Worm (Caenorhabditis elegans) whole organism, L2 larva: ENCODE data around the gene F53A9.1.

Experiments
- F13H6.1 ChIP-seq: sonication (generic microtip); optimal IDR thresholded peaks from 2 replicates; lab custom pipeline; 2016; ENCODE audit warnings: missing genetic modification characterization, missing compliant biosample characterization
- R02D3.7 ChIP-seq: fragments of 150-350 bp; optimal IDR thresholded peaks from 2 replicates; lab custom pipeline; 2014; ENCODE audit warnings: missing biosample characterization, missing genetic modification characterization
- Y55F3AM.14 ChIP-seq: fragments of 200-800 bp; sonication (Bioruptor generic); optimal IDR thresholded peaks from 2 replicates; lab custom pipeline; 2018; ENCODE audit warnings: mild to moderate bottlenecking, missing genetic modification characterization, missing compliant biosample characterization
- ZK546.5 ChIP-seq: sonication (generic microtip); optimal IDR thresholded peaks from 2 replicates; lab custom pipeline; 2017; ENCODE audit warnings: missing biosample characterization, missing genetic modification characterization
- aly-2 ChIP-seq: fragments of 150-350 bp; optimal IDR thresholded peaks from 2 replicates; lab custom pipeline; 2014; ENCODE audit warnings: missing biosample characterization, missing genetic modification characterization
- ama-1 ChIP-seq: fragments of 150-350 bp; optimal IDR thresholded peaks from 2 replicates; lab custom pipeline; 2018; ENCODE audit warnings: inconsistent platforms
- ceh-16 ChIP-seq: fragments of 150-350 bp; optimal IDR thresholded peaks from 2 replicates; lab custom pipeline; 2014; ENCODE audit warnings: missing biosample characterization, missing genetic modification characterization
- ceh-82 ChIP-seq: fragments of 150-350 bp; optimal IDR thresholded peaks from 2 replicates; lab custom pipeline; 2014; ENCODE audit warnings: missing biosample characterization, missing genetic modification characterization
- crh-2 ChIP-seq: sonication (generic microtip); optimal IDR thresholded peaks from 2 replicates; lab custom pipeline; 2017; ENCODE audit warnings: missing biosample characterization, missing genetic modification characterization
- dmd-4 ChIP-seq: sonication (generic microtip); optimal IDR thresholded peaks from 2 replicates; lab custom pipeline; 2017; ENCODE audit warnings: missing biosample characterization, missing genetic modification characterization
- egl-27 ChIP-seq: sonication (generic microtip); optimal IDR thresholded peaks from 3 replicates; lab custom pipeline; 2017; ENCODE audit warnings: missing biosample characterization, missing genetic modification reagents, missing genetic modification characterization
- elt-1 ChIP-seq: fragments of 150-350 bp; optimal IDR thresholded peaks from 2 replicates; lab custom pipeline; 2014; ENCODE audit warnings: missing biosample characterization, missing genetic modification characterization
- lin-11 ChIP-seq: fragments of 150-350 bp; sonication (generic microtip); optimal IDR thresholded peaks from 2 replicates; lab custom pipeline; 2014; ENCODE audit warnings: missing biosample characterization, missing genetic modification characterization, inconsistent platforms, mixed read lengths
- lin-13 ChIP-seq: fragments of 150-350 bp; optimal IDR thresholded peaks from 2 replicates; lab custom pipeline; 2014; ENCODE audit warnings: missing biosample characterization, missing genetic modification reagents, missing genetic modification characterization
- lin-39 ChIP-seq: fragments of 150-350 bp; optimal IDR thresholded peaks from 2 replicates; lab custom pipeline; 2014; ENCODE audit warnings: missing biosample characterization, missing genetic modification reagents, missing genetic modification characterization
- lsy-2 ChIP-seq, 2 experiments: fragments of 150-350 bp in 1 of 2; sonication (generic microtip) in 1 of 2; optimal IDR thresholded peaks; 2 replicates each; lab custom pipeline; 2014 to 2017; ENCODE audit warnings: missing biosample characterization in 2 of 2, missing genetic modification characterization in 2 of 2
- mab-5 ChIP-seq: fragments of 150-350 bp; optimal IDR thresholded peaks from 2 replicates; lab custom pipeline; 2014; ENCODE audit warnings: missing biosample characterization, missing genetic modification characterization
- mbf-1 ChIP-seq: sonication (generic microtip); optimal IDR thresholded peaks from 2 replicates; lab custom pipeline; 2017; ENCODE audit warnings: missing biosample characterization, missing genetic modification characterization
- mdl-1 ChIP-seq, 2 experiments: fragments of 150-350 bp in 1 of 2; sonication (generic microtip) in 1 of 2; optimal IDR thresholded peaks; 2 replicates each; lab custom pipeline; 2017; ENCODE audit warnings: missing biosample characterization in 2 of 2, missing genetic modification characterization in 2 of 2
- nhr-11 ChIP-seq: fragments of 150-350 bp; optimal IDR thresholded peaks from 2 replicates; lab custom pipeline; 2014; ENCODE audit warnings: missing biosample characterization, missing genetic modification characterization
- nhr-129 ChIP-seq: fragments of 150-350 bp; optimal IDR thresholded peaks from 2 replicates; lab custom pipeline; 2014; ENCODE audit warnings: missing biosample characterization, missing genetic modification characterization
- nhr-21 ChIP-seq: fragments of 150-350 bp; optimal IDR thresholded peaks from 2 replicates; lab custom pipeline; 2014; ENCODE audit warnings: missing biosample characterization, missing genetic modification characterization
- nhr-25 ChIP-seq: fragments of 150-350 bp; sonication (generic microtip); optimal IDR thresholded peaks from 3 replicates; lab custom pipeline; 2014; ENCODE audit warnings: missing biosample characterization, missing genetic modification characterization
- nhr-6 ChIP-seq: fragments of 150-350 bp; optimal IDR thresholded peaks from 2 replicates; lab custom pipeline; 2014; ENCODE audit warnings: missing biosample characterization, missing genetic modification characterization
- nhr-77 ChIP-seq: fragments of 150-350 bp; optimal IDR thresholded peaks from 2 replicates; lab custom pipeline; 2014; ENCODE audit warnings: missing biosample characterization, missing genetic modification characterization
- peb-1 ChIP-seq: fragments of 150-350 bp; optimal IDR thresholded peaks from 2 replicates; lab custom pipeline; 2014; ENCODE audit warnings: missing biosample characterization, missing genetic modification characterization
- skn-1 ChIP-seq: sonication (generic microtip); optimal IDR thresholded peaks from 2 replicates; lab custom pipeline; 2017; ENCODE audit warnings: missing biosample characterization, missing genetic modification characterization
- sma-3 ChIP-seq: sonication (generic microtip); optimal IDR thresholded peaks from 2 replicates; lab custom pipeline; 2016; ENCODE audit warnings: missing genetic modification reagents, missing genetic modification characterization, missing compliant biosample characterization
- sma-9 ChIP-seq, 2 experiments: fragments of 150-350 bp in 1 of 2; sonication (generic microtip) in 1 of 2; optimal IDR thresholded peaks; 2 replicates each; lab custom pipeline; 2014 to 2016; ENCODE audit warnings: missing genetic modification characterization in 2 of 2, mild to moderate bottlenecking in 1 of 2, missing biosample characterization in 1 of 2, missing compliant biosample characterization in 1 of 2, missing genetic modification reagents in 1 of 2, moderate library complexity in 1 of 2
- snpc-4 ChIP-seq: fragments of 150-350 bp; optimal IDR thresholded peaks from 2 replicates; lab custom pipeline; 2014; ENCODE audit warnings: missing biosample characterization, missing genetic modification characterization
- unc-62 ChIP-seq: fragments of 150-350 bp; optimal IDR thresholded peaks from 2 replicates; lab custom pipeline; 2014; ENCODE audit warnings: missing biosample characterization, missing genetic modification reagents, missing genetic modification characterization
- ztf-1 ChIP-seq: fragments of 200-800 bp; sonication (Bioruptor generic); conservative IDR thresholded peaks from 2 replicates; pipeline ENCODE4 v1.3.6; 2022; ENCODE audit warnings: missing genetic modification characterization, missing compliant biosample characterization
- ztf-4 ChIP-seq: fragments of 150-350 bp; optimal IDR thresholded peaks from 2 replicates; lab custom pipeline; 2014; ENCODE audit warnings: missing biosample characterization, missing genetic modification characterization

The F53A9.1 gene

DNA sequence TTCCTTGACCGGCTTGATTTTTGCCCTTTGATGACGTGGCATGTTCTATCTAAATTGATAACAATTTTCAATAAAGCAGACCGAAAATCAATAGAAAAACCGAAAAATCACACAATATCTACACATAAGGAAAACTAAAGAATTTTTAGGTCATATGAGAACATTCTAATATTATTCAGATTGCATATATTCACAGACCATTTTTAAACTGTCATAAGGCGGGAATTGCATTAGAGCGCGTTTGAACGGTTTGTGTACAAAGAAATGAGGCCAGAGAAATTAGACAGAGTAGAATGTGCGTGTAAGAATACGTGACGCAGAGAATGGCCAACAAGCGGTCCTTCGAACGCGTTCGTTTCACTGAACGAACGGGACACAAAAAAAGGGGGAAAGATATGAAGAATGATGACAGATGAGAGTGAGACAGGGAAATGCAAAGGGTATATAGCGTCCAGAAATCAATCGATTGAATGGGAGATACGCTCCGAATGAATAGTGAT, 25.6 kb downstream of the F53A9.1 start, which contains the start of gene M02D8.3 (continued):
- TF ChIP-seq aly-2 (tag; lab: Kevin White, UChicago) (no peak), mab-5 (no peak), nhr-25 (tag; lab: Kevin White, UChicago) (no peak)

DNA sequence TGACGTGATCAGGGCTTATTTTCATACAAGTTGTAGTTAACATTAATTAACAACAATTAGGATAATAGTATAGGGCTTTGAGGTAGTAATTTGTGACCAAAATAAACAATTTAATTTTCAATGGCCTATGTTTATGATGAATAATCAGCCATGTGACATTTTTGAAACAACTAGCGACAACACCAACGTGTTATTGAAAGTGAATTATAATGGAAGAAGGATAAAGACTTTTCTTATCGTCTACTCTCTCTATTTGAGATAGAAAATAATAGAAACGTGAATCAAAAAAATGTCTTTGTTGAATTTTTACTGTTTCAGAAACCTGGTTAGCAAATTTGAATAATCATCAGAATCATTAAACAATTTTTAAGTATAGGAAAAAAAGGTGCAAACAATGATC, 26.4 kb downstream of the F53A9.1 start:
- TF ChIP-seq ceh-82 = no peak
- no peak for TF ChIP-seq nhr-11 (tag; lab: Kevin White, UChicago)
- no peak for TF ChIP-seq ceh-16 (tag; lab: Kevin White, UChicago)
- TF ChIP-seq sma-3 (GFP tag; lab: Kevin White, UChicago) = no peak
- TF ChIP-seq mbf-1 (tag; lab: Kevin White, UChicago) = no peak
- no peak for TF ChIP-seq sma-9 (GFP tag; optimal IDR thresholded peaks at IDR 0.05; lab: Kevin White, UChicago)
- no peak for TF ChIP-seq sma-9 (tag; optimal IDR thresholded peaks at IDR 0.05; lab: Kevin White, UChicago)
- TF ChIP-seq ztf-4 (tag; lab: Kevin White, UChicago) = no peak
- no peak for TF ChIP-seq Y55F3AM.14 (GFP tag; lab: Kevin White, UChicago)
- TF ChIP-seq lin-13 (GFP tag; lab: Kevin White, UChicago) = no peak
- TF ChIP-seq nhr-129 (tag; lab: Kevin White, UChicago) = no peak
- TF ChIP-seq elt-1 (tag; lab: Kevin White, UChicago) = no peak
- TF ChIP-seq unc-62 = no peak
- no peak for TF ChIP-seq ztf-1 (GFP tag; lab: Robert Waterston, UW)
- TF ChIP-seq ama-1 (lab: Kevin White, UChicago) = no peak
- no peak for TF ChIP-seq mdl-1 (tag; optimal IDR thresholded peaks at IDR 0.05; lab: Kevin White, UChicago)

DNA sequence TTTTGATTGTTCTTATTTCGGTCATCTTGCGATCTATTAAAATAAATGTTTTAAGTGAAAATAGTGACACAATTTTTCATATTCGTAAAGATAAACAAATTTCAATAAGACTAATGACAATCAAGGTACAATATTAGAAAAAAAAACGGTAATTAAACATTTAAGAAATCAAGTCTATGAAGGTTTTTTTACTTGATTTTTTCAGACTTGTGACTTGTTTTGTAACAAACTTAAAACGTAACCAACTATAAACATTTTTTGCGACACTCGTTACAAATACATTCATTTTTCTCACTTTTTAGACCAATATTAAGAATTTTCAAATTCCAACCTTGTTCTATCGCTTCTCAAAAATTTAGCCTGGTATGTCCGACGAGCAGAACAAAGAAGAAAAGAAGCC, 28.0 kb downstream of the F53A9.1 start, which contains the start of gene M02D8.2:
TSS of gene M02D8.2 (plus strand) at position 301 of the 400 bp plus-strand sequence.
- TF ChIP-seq mbf-1 (tag; lab: Kevin White, UChicago) (no peak), skn-1 (tag; lab: Kevin White, UChicago) (no peak), crh-2 (tag; lab: Kevin White, UChicago) (no peak), egl-27 (tag; lab: Kevin White, UChicago) (no peak), peb-1 (tag; lab: Kevin White, UChicago) (no peak), sma-9 (GFP tag; optimal IDR thresholded peaks at IDR 0.05; lab: Kevin White, UChicago) (no peak), sma-9 (tag; optimal IDR thresholded peaks at IDR 0.05; lab: Kevin White, UChicago) (no peak), nhr-77 (tag; lab: Kevin White, UChicago) (no peak), lin-39 (tag; lab: Kevin White, UChicago) (no peak), unc-62 (no peak), F13H6.1 (tag; lab: Kevin White, UChicago) (no peak), lsy-2 (tag; optimal IDR thresholded peaks at IDR 0.05; lab: Kevin White, UChicago) (no peak), elt-1 (tag; lab: Kevin White, UChicago) (no peak), nhr-6 (tag; lab: Kevin White, UChicago) (no peak), ama-1 (lab: Kevin White, UChicago) (no peak), ceh-82 (no peak), R02D3.7 (tag; lab: Kevin White, UChicago) (no peak)
- TF ChIP-seq, all 48 proteins: peak for 0

DNA sequence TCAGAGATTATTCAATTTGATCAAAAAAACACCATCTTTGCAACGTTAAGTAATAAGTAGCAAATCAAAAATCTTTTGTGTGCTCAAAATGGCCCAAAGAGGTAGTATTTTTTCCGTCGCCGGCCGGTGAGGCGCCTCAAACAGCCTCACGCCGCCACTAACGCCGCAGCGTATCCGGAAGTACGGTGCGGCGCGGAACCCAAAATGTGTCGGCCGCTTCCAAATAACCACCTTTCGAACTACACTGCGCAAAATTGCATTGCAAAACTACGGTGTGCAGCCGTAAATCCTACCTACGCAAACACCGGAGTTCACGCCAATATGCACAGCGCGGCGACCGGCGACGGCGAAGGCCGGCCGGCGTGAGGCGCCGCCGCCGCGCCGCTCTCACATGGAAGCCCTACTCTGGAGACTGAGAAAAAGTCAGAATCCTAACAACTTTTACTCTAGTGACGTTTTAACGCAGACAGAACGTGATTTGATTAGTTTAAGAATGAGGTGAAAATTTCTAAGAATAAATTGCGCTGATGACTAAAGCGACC, 30.3 kb downstream of the F53A9.1 start:
- peak; percentile 1 for TF ChIP-seq snpc-4 (tag; lab: Kevin White, UChicago)
- TF ChIP-seq lin-39 (tag; lab: Kevin White, UChicago) = no peak

DNA sequence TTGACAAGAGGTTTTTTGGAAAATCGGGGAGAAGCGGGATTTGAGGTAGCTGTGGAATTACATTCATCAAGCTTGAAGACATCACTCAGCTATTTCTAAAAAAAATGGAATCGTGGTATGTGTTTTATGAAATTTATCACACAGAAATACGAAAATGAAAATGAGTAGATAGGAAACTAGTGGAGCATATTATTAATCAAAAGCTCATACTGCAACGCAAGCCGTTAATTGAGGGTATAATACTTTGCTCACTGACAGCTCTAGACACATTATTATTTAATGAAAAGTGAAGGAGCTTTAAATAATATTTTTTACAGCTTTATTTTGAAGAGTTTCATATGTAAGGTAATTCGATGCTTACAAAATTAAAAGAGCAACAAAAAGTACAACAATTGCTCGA, 31.5 kb downstream of the F53A9.1 start, which contains the start of gene M02D8.7:
TSS of gene M02D8.7 (minus strand) at position 101 of the 400 bp plus-strand sequence.
- no peak for TF ChIP-seq ZK546.5 (tag; lab: Kevin White, UChicago)
- TF ChIP-seq egl-27 (tag; lab: Kevin White, UChicago) = no peak
- TF ChIP-seq nhr-6 (tag; lab: Kevin White, UChicago) = no peak
- no peak for TF ChIP-seq skn-1 (tag; lab: Kevin White, UChicago)
- no peak for TF ChIP-seq mdl-1 (tag; optimal IDR thresholded peaks at IDR 0.05; lab: Kevin White, UChicago)
- no peak for TF ChIP-seq dmd-4 (tag; lab: Kevin White, UChicago)
- no peak for TF ChIP-seq nhr-21 (tag; lab: Kevin White, UChicago)
- no peak for TF ChIP-seq peb-1 (tag; lab: Kevin White, UChicago)
- TF ChIP-seq snpc-4 (tag; lab: Kevin White, UChicago) = no peak
- TF ChIP-seq Y55F3AM.14 (GFP tag; lab: Kevin White, UChicago) = no peak
- no peak for TF ChIP-seq lin-11 (tag; lab: Kevin White, UChicago)
- no peak for TF ChIP-seq crh-2 (tag; lab: Kevin White, UChicago)
